Worm (Caenorhabditis elegans): ENCODE results near the gene srw-15.

DNA sequence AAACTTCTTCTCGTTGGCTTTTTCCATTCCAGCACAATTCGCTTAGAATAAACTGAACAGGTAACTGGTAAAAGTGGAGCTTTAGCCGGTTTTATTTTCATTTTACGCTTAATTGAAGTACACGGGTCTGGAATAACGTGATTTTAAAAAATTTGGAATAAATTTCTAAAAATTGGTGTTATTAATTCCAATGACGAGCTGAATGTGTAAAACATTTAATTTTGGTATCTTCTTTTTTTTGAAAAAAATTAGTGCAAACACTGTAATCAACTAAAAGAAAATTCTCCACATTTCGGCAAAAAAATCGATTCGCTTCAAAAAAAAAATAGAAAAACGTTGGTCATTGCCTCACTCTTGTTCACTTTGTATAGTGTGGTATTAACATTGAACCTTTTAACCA is 41.9 kb downstream of the srw-15 start, which contains the start of gene T10H4.4:
- no peak for TF ChIP-seq ceh-13 (GFP tag; optimal IDR thresholded peaks at IDR 0.05)
- TF ChIP-seq sea-1 (GFP tag; conservative IDR thresholded peaks at IDR 0.05): no peak
- TF ChIP-seq hnd-1 (tag; optimal IDR thresholded peaks at IDR 0.05): no peak
- no peak for TF ChIP-seq ama-1 (optimal IDR thresholded peaks at IDR 0.05)
- TF ChIP-seq ceh-36 (tag; optimal IDR thresholded peaks at IDR 0.05): no peak
- TF ChIP-seq aly-1 (tag; optimal IDR thresholded peaks at IDR 0.05): no peak
- no peak for TF ChIP-seq ets-7 (tag; optimal IDR thresholded peaks at IDR 0.05)
- TF ChIP-seq B0310.2 (tag; optimal IDR thresholded peaks at IDR 0.05): no peak
- TF ChIP-seq tbx-37 (GFP tag; conservative IDR thresholded peaks at IDR 0.05): no peak
- no peak for TF ChIP-seq scrt-1 (GFP tag; IDR thresholded peaks at IDR 0.05)
- no peak for TF ChIP-seq hmbx-1 (tag; optimal IDR thresholded peaks at IDR 0.05)
- no peak for TF ChIP-seq hmg-4 (GFP tag; optimal IDR thresholded peaks at IDR 0.05)
- TF ChIP-seq tbx-11 (GFP tag; IDR thresholded peaks at IDR 0.05): no peak
